Worm (Caenorhabditis elegans) whole organism, young adult: ENCODE data around the gene C18D4.3.

Experiments used
- B0336.3 ChIP-seq: fragments of 200-800 bp; sonication (Bioruptor generic); IDR thresholded peaks from 2 replicates; pipeline ENCODE4 v1.3.6; 2022; ENCODE audit warnings: missing genetic modification characterization, missing compliant biosample characterization
- F37B4.10 ChIP-seq: fragments of 200-800 bp; sonication (Bioruptor generic); IDR thresholded peaks from 2 replicates; pipeline ENCODE4 v1.3.6; 2022; ENCODE audit warnings: missing genetic modification characterization, missing compliant biosample characterization
- F52B5.7 ChIP-seq: sonication (generic microtip); optimal IDR thresholded peaks from 2 replicates; lab custom pipeline; 2016; ENCODE audit warnings: mild to moderate bottlenecking, missing genetic modification characterization, missing compliant biosample characterization
- F55B11.4 ChIP-seq: sonication (generic microtip); optimal IDR thresholded peaks from 2 replicates; lab custom pipeline; 2016; ENCODE audit warnings: missing compliant biosample characterization, missing genetic modification characterization, borderline replicate concordance; ENCODE audit not compliant: insufficient read depth
- F57C9.4 ChIP-seq: sonication (generic microtip); optimal IDR thresholded peaks from 2 replicates; lab custom pipeline; 2017; ENCODE audit warnings: mild to moderate bottlenecking, missing genetic modification characterization, missing compliant biosample characterization
- K11D2.4 ChIP-seq: fragments of 200-800 bp; sonication (Bioruptor generic); IDR thresholded peaks from 2 replicates; pipeline ENCODE4 v1.3.6; 2022; ENCODE audit warnings: missing genetic modification reagents, missing genetic modification characterization, missing compliant biosample characterization
- Y79H2A.3 ChIP-seq: fragments of 200-800 bp; sonication (Bioruptor generic); conservative IDR thresholded peaks from 2 replicates; pipeline ENCODE4 v1.3.6; 2022; ENCODE audit warnings: missing genetic modification reagents, missing genetic modification characterization, missing compliant biosample characterization
- Y95B8A.8 ChIP-seq: fragments of 200-800 bp; sonication (Bioruptor generic); IDR thresholded peaks from 2 replicates; pipeline ENCODE4 v1.3.6; 2022; ENCODE audit warnings: missing genetic modification reagents, missing genetic modification characterization, missing compliant biosample characterization
- ZK185.1 ChIP-seq: sonication (generic microtip); optimal IDR thresholded peaks from 2 replicates; lab custom pipeline; 2016; ENCODE audit warnings: mild to moderate bottlenecking, missing genetic modification characterization, missing compliant biosample characterization; ENCODE audit not compliant: poor library complexity, severe bottlenecking
- aptf-3 ChIP-seq: fragments of 200-800 bp; sonication (Bioruptor generic); IDR thresholded peaks from 2 replicates; pipeline ENCODE4 v1.3.6; 2022; ENCODE audit warnings: missing genetic modification characterization, missing compliant biosample characterization
- attf-5 ChIP-seq: fragments of 200-800 bp; sonication (Bioruptor generic); optimal IDR thresholded peaks from 2 replicates; lab custom pipeline; 2018; ENCODE audit warnings: mild to moderate bottlenecking, missing genetic modification characterization, missing compliant biosample characterization
- cebp-1 ChIP-seq, 2 experiments: fragments of 200-800 bp in 1 of 2; sonication (Bioruptor generic) in 1 of 2; sonication (generic microtip) in 1 of 2; IDR thresholded peaks in 1 of 2; optimal IDR thresholded peaks in 1 of 2; 2 replicates each; pipeline versions ENCODE4 v1.3.6 to Lab custom; 2017 to 2022; ENCODE audit warnings: missing compliant biosample characterization in 2 of 2, missing genetic modification characterization in 2 of 2, mild to moderate bottlenecking in 1 of 2, missing genetic modification reagents in 1 of 2, moderate library complexity in 1 of 2
- cebp-2 ChIP-seq: fragments of 200-800 bp; sonication (Bioruptor generic); IDR thresholded peaks from 2 replicates; pipeline ENCODE4 v1.3.6; 2022; ENCODE audit warnings: missing genetic modification characterization, missing compliant biosample characterization
- ceh-91 ChIP-seq: fragments of 200-800 bp; sonication (Bioruptor generic); IDR thresholded peaks from 2 replicates; pipeline ENCODE4 v1.3.6; 2022; ENCODE audit warnings: missing genetic modification reagents, missing genetic modification characterization, missing compliant biosample characterization
- chd-7 ChIP-seq: sonication (generic microtip); optimal IDR thresholded peaks from 2 replicates; lab custom pipeline; 2016; ENCODE audit warnings: mild to moderate bottlenecking, missing genetic modification characterization, moderate library complexity, missing compliant biosample characterization
- dox-1 ChIP-seq: fragments of 200-800 bp; sonication (Bioruptor generic); IDR thresholded peaks from 2 replicates; pipeline ENCODE4 v1.3.6; 2022; ENCODE audit warnings: missing genetic modification reagents, missing genetic modification characterization, missing compliant biosample characterization
- egrh-3 ChIP-seq: fragments of 200-800 bp; sonication (Bioruptor generic); IDR thresholded peaks from 2 replicates; pipeline ENCODE4 v1.3.6; 2022; ENCODE audit warnings: missing genetic modification reagents, missing genetic modification characterization, missing compliant biosample characterization
- ekl-4 ChIP-seq: fragments of 200-800 bp; sonication (Bioruptor generic); IDR thresholded peaks from 2 replicates; pipeline ENCODE4 v1.3.6; 2022; ENCODE audit warnings: missing genetic modification reagents, missing genetic modification characterization, missing compliant biosample characterization
- him-1 ChIP-seq: sonication (generic microtip); optimal IDR thresholded peaks from 2 replicates; lab custom pipeline; 2016; ENCODE audit warnings: missing genotype, missing genetic modification reagents, missing genetic modification characterization, missing compliant biosample characterization
- hmg-20 ChIP-seq: fragments of 200-800 bp; sonication (Bioruptor generic); IDR thresholded peaks from 2 replicates; pipeline ENCODE4 v1.3.6; 2022; ENCODE audit warnings: missing genetic modification reagents, missing genetic modification characterization, missing compliant biosample characterization
- let-607 ChIP-seq, 2 experiments: fragments of 200-800 bp in 1 of 2; sonication (Bioruptor generic) in 1 of 2; sonication (generic microtip) in 1 of 2; optimal IDR thresholded peaks; 2 replicates each; lab custom pipeline; 2016 to 2018; ENCODE audit warnings: mild to moderate bottlenecking in 2 of 2, missing compliant biosample characterization in 2 of 2, missing genetic modification characterization in 2 of 2, moderate library complexity in 2 of 2, missing genotype in 1 of 2
- lin-26 ChIP-seq: fragments of 200-800 bp; sonication (Bioruptor generic); IDR thresholded peaks from 2 replicates; pipeline ENCODE4 v1.3.6; 2022; ENCODE audit warnings: missing genetic modification reagents, missing genetic modification characterization, missing compliant biosample characterization
- lin-40 ChIP-seq: sonication (generic microtip); optimal IDR thresholded peaks from 2 replicates; lab custom pipeline; 2016; ENCODE audit warnings: missing genetic modification characterization, mild to moderate bottlenecking, missing compliant biosample characterization, missing genotype, missing genetic modification reagents
- lir-1 ChIP-seq: fragments of 200-800 bp; sonication (Bioruptor generic); conservative IDR thresholded peaks from 2 replicates; pipeline ENCODE4 v1.3.6; 2022; ENCODE audit warnings: missing genetic modification reagents, missing genetic modification characterization, missing compliant biosample characterization
- lsl-1 ChIP-seq: fragments of 200-800 bp; sonication (Bioruptor generic); optimal IDR thresholded peaks from 2 replicates; lab custom pipeline; 2018; ENCODE audit warnings: mild to moderate bottlenecking, missing genetic modification characterization, moderate library complexity, missing compliant biosample characterization
- madf-6 ChIP-seq: fragments of 200-800 bp; sonication (Bioruptor generic); IDR thresholded peaks from 2 replicates; pipeline ENCODE4 v1.3.6; 2022; ENCODE audit warnings: missing genetic modification reagents, missing genetic modification characterization, missing compliant biosample characterization
- nhr-120 ChIP-seq: fragments of 200-800 bp; sonication (Bioruptor generic); IDR thresholded peaks from 2 replicates; pipeline ENCODE4 v1.3.6; 2022; ENCODE audit warnings: missing genetic modification characterization, missing compliant biosample characterization
- nhr-80 ChIP-seq: sonication (generic microtip); optimal IDR thresholded peaks from 2 replicates; lab custom pipeline; 2016; ENCODE audit warnings: missing genetic modification characterization, missing compliant biosample characterization
- nhr-90 ChIP-seq: sonication (generic microtip); optimal IDR thresholded peaks from 2 replicates; lab custom pipeline; 2016; ENCODE audit warnings: missing genotype, mild to moderate bottlenecking, missing genetic modification characterization, missing compliant biosample characterization
- pbrm-1 ChIP-seq: fragments of 200-800 bp; sonication (Bioruptor generic); IDR thresholded peaks from 2 replicates; pipeline ENCODE4 v1.3.6; 2022; ENCODE audit warnings: missing genetic modification reagents, missing genetic modification characterization, missing compliant biosample characterization
- rec-8 ChIP-seq, 2 experiments: sonication (generic microtip); optimal IDR thresholded peaks; 2 replicates each; lab custom pipeline; 2016; ENCODE audit warnings: mild to moderate bottlenecking in 2 of 2, missing genetic modification characterization in 2 of 2, missing genetic modification reagents in 2 of 2, missing genotype in 2 of 2, missing biosample characterization in 1 of 2, missing compliant biosample characterization in 1 of 2, moderate library complexity in 1 of 2
- snpc-4 ChIP-seq, 5 experiments: fragments of 150-350 bp in 1 of 5; sonication (generic microtip) in 4 of 5; optimal IDR thresholded peaks; 2 replicates each; lab custom pipeline; 2014 to 2018; ENCODE audit warnings: missing genetic modification characterization in 5 of 5, missing biosample characterization in 3 of 5, antibody characterized with exemption in 2 of 5, mild to moderate bottlenecking in 2 of 5, missing compliant biosample characterization in 2 of 5, missing genotype in 2 of 5, moderate library complexity in 2 of 5, missing genetic modification reagents in 1 of 5
- sptf-2 ChIP-seq: fragments of 200-800 bp; sonication (Bioruptor generic); optimal IDR thresholded peaks from 2 replicates; lab custom pipeline; 2018; ENCODE audit warnings: mild to moderate bottlenecking, missing genetic modification characterization, missing compliant biosample characterization
- tbp1 ChIP-seq: fragments of 200-800 bp; sonication (Bioruptor generic); optimal IDR thresholded peaks from 2 replicates; lab custom pipeline; 2018; ENCODE audit warnings: mild to moderate bottlenecking, missing genetic modification characterization, missing compliant biosample characterization
- tbx-9 ChIP-seq: sonication (generic microtip); optimal IDR thresholded peaks from 2 replicates; lab custom pipeline; 2016; ENCODE audit warnings: borderline replicate concordance, missing genetic modification characterization, inconsistent platforms, missing compliant biosample characterization
- unc-130 ChIP-seq: sonication (generic microtip); optimal IDR thresholded peaks from 2 replicates; lab custom pipeline; 2016; ENCODE audit warnings: missing genetic modification reagents, missing genetic modification characterization, missing compliant biosample characterization
- unc-62 ChIP-seq: fragments of 150-350 bp; optimal IDR thresholded peaks from 2 replicates; lab custom pipeline; 2014; ENCODE audit warnings: missing biosample characterization, missing genetic modification reagents, missing genetic modification characterization
- zfh-2 ChIP-seq: fragments of 200-800 bp; sonication (Bioruptor generic); conservative IDR thresholded peaks from 2 replicates; pipeline ENCODE4 v1.3.6; 2022; ENCODE audit warnings: missing genetic modification reagents, missing genetic modification characterization, missing compliant biosample characterization
- ztf-26 ChIP-seq: sonication (generic microtip); optimal IDR thresholded peaks from 2 replicates; lab custom pipeline; 2017; ENCODE audit warnings: missing genetic modification characterization, missing compliant biosample characterization

Gene C18D4.3

DNA sequence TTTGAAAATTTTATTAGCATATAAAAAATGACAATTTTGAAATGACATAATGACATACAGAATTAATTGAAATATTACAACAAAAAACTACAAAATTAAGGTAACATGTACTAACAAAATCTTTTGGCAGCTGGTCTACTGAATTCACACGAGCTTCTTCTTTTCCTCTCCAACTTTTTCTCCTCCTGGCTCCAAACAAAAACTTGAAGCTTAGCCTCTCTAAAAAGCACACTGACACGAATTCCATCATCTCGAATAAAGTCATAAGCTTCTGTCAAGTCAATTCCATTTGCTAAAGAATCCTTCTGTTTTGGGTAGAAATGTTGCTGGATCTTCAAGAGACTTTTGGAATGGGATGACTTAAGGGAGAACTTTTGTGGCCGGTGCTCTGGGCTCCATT lies 18.8 kb upstream of the C18D4.3 start:
- no peak for TF ChIP-seq unc-130
- no peak for TF ChIP-seq zfh-2 (GFP tag; lab: Robert Waterston, UW)
- TF ChIP-seq sptf-2 (GFP tag; lab: Kevin White, UChicago) = no peak
- no peak for TF ChIP-seq F37B4.10
- no peak for TF ChIP-seq pbrm-1 (GFP tag; lab: Robert Waterston, UW)
- no peak for TF ChIP-seq Y79H2A.3 (GFP tag; lab: Robert Waterston, UW)
- TF ChIP-seq cebp-2 (GFP tag; lab: Robert Waterston, UW) = no peak
- TF ChIP-seq cebp-1 (GFP tag; IDR thresholded peaks at IDR 0.05; lab: Robert Waterston, UW) = no peak
- TF ChIP-seq cebp-1 (tag; optimal IDR thresholded peaks at IDR 0.05; lab: Kevin White, UChicago) = no peak
- TF ChIP-seq B0336.3 = no peak
- TF ChIP-seq lir-1 (GFP tag; lab: Robert Waterston, UW) = no peak
- no peak for TF ChIP-seq nhr-80 (tag; lab: Kevin White, UChicago)
- TF ChIP-seq F52B5.7 (tag; lab: Kevin White, UChicago) = no peak

ce11 chrV:17549362-17549761 lies 16.8 kb upstream of the C18D4.3 start, which contains the start of gene fbxa-176:
Gene fbxa-176 (plus strand): TSS chrV:17549675.
- TF ChIP-seq attf-5 (peak; percentile 20), snpc-4 (GFP tag; optimal IDR thresholded peaks at IDR 0.05; lab: Kevin White, UChicago) (no peak), snpc-4 (tag; optimal IDR thresholded peaks at IDR 0.05; lab: Kevin White, UChicago) (peak; percentile 46 to 88 (median 77)), nhr-80 (tag; lab: Kevin White, UChicago) (peak; percentile 73), lsl-1 (GFP tag; lab: Kevin White, UChicago) (no peak), tbx-9 (no peak), zfh-2 (GFP tag; lab: Robert Waterston, UW) (no peak), F37B4.10 (no peak), K11D2.4 (GFP tag; lab: Robert Waterston, UW) (no peak)

DNA sequence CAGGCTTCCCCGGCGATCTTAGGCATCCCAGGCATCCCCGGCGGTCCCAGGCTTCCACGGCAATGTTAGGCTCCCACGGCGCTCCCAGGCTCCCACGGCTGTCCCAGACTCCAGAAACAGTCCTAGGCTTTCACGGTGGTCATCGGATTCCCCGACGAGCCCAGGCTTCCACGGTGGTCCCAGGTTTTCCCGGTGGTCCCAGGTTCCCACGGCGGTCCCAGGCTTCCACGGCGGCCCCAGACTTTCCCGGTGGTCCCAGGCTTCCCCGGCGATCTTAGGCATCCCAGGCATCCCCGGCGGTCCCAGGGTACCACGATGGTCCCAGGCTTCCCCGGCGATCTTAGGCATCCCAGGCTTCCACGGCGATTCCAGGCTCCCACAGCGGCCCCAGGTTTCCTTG lies 16.0 kb upstream of the C18D4.3 start:
- peak; percentile 96 for TF ChIP-seq egrh-3 (GFP tag; lab: Robert Waterston, UW)
- TF ChIP-seq zfh-2 (GFP tag; lab: Robert Waterston, UW) = peak; percentile 97
- 0 out of 2 replicates have a peak, but pooled peaks have one; percentile 32 for TF ChIP-seq cebp-2 (GFP tag; lab: Robert Waterston, UW)
- TF ChIP-seq ceh-91 = no peak
- TF ChIP-seq lin-26 (GFP tag; lab: Robert Waterston, UW) = 0 out of 2 replicates have a peak, but pooled peaks have one; percentile 54

DNA sequence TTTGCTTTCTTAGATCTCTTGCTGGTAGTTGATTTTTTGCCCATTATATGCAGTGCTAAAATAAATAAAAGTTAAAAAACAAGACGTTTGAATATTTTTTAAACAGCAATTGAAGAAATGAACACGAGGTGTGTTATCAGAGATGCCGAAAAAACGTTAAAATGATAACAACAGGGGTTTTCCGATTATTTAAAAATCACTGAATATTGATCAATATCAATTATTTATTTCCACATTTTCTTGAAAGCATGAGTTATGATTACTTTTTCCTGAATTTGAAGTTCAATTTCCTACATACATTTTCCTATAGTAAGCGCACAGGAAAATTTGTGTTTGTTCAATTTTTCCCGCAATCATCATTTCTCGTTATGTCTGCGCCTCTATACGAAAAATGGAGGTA lies 14.3 kb upstream of the C18D4.3 start:
- TF ChIP-seq nhr-80 (tag; lab: Kevin White, UChicago) = peak; percentile 57
- no peak for TF ChIP-seq aptf-3 (GFP tag; lab: Robert Waterston, UW)

ce11 chrV:17542304-17542703 lies 9.7 kb upstream of the C18D4.3 start:
- TF ChIP-seq lin-40 (tag; lab: Kevin White, UChicago) (no peak), F57C9.4 (tag; lab: Kevin White, UChicago) (no peak), F37B4.10 (no peak), unc-62 (GFP tag; lab: Kevin White, UChicago) (no peak), nhr-120 (GFP tag; lab: Robert Waterston, UW) (0 out of 2 replicates have a peak, but pooled peaks have one; percentile 67), chd-7 (no peak), tbp1 (GFP tag; lab: Kevin White, UChicago) (peak; percentile 90), hmg-20 (GFP tag; lab: Robert Waterston, UW) (0 out of 2 replicates have a peak, but pooled peaks have one; percentile 20), Y95B8A.8 (GFP tag; lab: Robert Waterston, UW) (no peak), ztf-26 (tag; lab: Kevin White, UChicago) (no peak), ZK185.1 (no peak), snpc-4 (GFP tag; optimal IDR thresholded peaks at IDR 0.05; lab: Kevin White, UChicago) (no peak), snpc-4 (tag; optimal IDR thresholded peaks at IDR 0.05; lab: Kevin White, UChicago) (peak in 2 of 4 experiments; percentile 45 to 75), ekl-4 (GFP tag; lab: Robert Waterston, UW) (no peak), pbrm-1 (GFP tag; lab: Robert Waterston, UW) (peak; percentile 56; the same call in 1 of the 2 replicates), F55B11.4 (tag; lab: Kevin White, UChicago) (no peak), madf-6 (GFP tag; lab: Robert Waterston, UW) (no peak), dox-1 (GFP tag; lab: Robert Waterston, UW) (peak; percentile 43; the same call in 1 of the 2 replicates), nhr-90 (tag; lab: Kevin White, UChicago) (peak; percentile 20), him-1 (tag; lab: Kevin White, UChicago) (peak; percentile 36), let-607 (tag; optimal IDR thresholded peaks at IDR 0.05; lab: Kevin White, UChicago) (no peak), unc-130 (no peak), rec-8 (tag; optimal IDR thresholded peaks at IDR 0.05; lab: Kevin White, UChicago) (peak; percentile 22 to 35)
